Worm (Caenorhabditis elegans): ENCODE results near the gene rnf-5.

rnf-5 gene

ce11 chrIII:4153299-4153698 lies 13.3 kb downstream of the rnf-5 start, which contains the start of gene glod-4:
Gene glod-4, plus strand, starts transcription at chrIII:4153599.
- TF ChIP-seq lsy-2 (tag; optimal IDR thresholded peaks at IDR 0.05) (peak in 1 of 2 experiments; percentile 41), daf-8 (GFP tag; IDR thresholded peaks at IDR 0.05) (no peak), snpc-4 (tag; optimal IDR thresholded peaks at IDR 0.05) (no peak), arid-1 (GFP tag; conservative IDR thresholded peaks at IDR 0.05) (no peak)

ce11 chrIII:4152828-4153227 lies 13.8 kb downstream of the rnf-5 start:
- TF ChIP-seq Y105C5A.15 (GFP tag; IDR thresholded peaks at IDR 0.05) (no peak), lin-38 (GFP tag; IDR thresholded peaks at IDR 0.05) (peak; percentile 21; the same call in 1 of the 2 replicates), zfp-3 (GFP tag; conservative IDR thresholded peaks at IDR 0.05) (0 out of 2 replicates have a peak, but pooled peaks have one; percentile 16), duxl-1 (tag; optimal IDR thresholded peaks at IDR 0.05; ENCODE audit: poor library complexity) (peak; percentile 6), attf-4 (tag; optimal IDR thresholded peaks at IDR 0.05) (no peak), lim-7 (GFP tag; IDR thresholded peaks at IDR 0.05) (0 out of 2 replicates have a peak, but pooled peaks have one; percentile 27), unc-130 (GFP tag; optimal IDR thresholded peaks at IDR 0.05) (no peak), T20F7.1 (GFP tag; optimal IDR thresholded peaks at IDR 0.05) (peak; percentile 49), ama-1 (optimal IDR thresholded peaks at IDR 0.05) (peak; percentile 65), nhr-25 (tag; optimal IDR thresholded peaks at IDR 0.05; ENCODE audit: borderline replicate concordance, insufficient read depth) (no peak), lin-1 (GFP tag; IDR thresholded peaks at IDR 0.05) (no peak), nhr-77 (tag; optimal IDR thresholded peaks at IDR 0.05) (no peak), ctbp-1 (GFP tag; IDR thresholded peaks at IDR 0.05) (0 out of 2 replicates have a peak, but pooled peaks have one; percentile 22)

- peak; percentile 70 for TF ChIP-seq set-16 (GFP tag; IDR thresholded peaks at IDR 0.05)
- TF ChIP-seq nhr-11 (tag; optimal IDR thresholded peaks at IDR 0.05): no peak
These were observed 14.3 kb downstream of the rnf-5 start for ce11 chrIII:4152309-4152708.

- TF ChIP-seq snpc-4 (tag; optimal IDR thresholded peaks at IDR 0.05) (no peak), zip-11 (GFP tag; IDR thresholded peaks at IDR 0.05) (no peak), sdz-12 (GFP tag; optimal IDR thresholded peaks at IDR 0.05) (no peak), daf-12 (tag; optimal IDR thresholded peaks at IDR 0.05) (no peak), F10B5.3 (tag; optimal IDR thresholded peaks at IDR 0.05) (no peak), vab-7 (GFP tag; IDR thresholded peaks at IDR 0.05) (no peak), unc-130 (GFP tag; optimal IDR thresholded peaks at IDR 0.05) (no peak), dve-1 (tag; optimal IDR thresholded peaks at IDR 0.05; ENCODE audit: insufficient read depth) (peak; percentile 27), nhr-11 (tag; optimal IDR thresholded peaks at IDR 0.05) (peak; percentile 52), unc-39 (tag; optimal IDR thresholded peaks at IDR 0.05) (no peak), aha-1 (tag) (no peak), hlh-30 (tag; optimal IDR thresholded peaks at IDR 0.05; ENCODE audit: insufficient read depth) (no peak), nhr-28 (tag; optimal IDR thresholded peaks at IDR 0.05) (peak; percentile 38), zip-2 (tag; optimal IDR thresholded peaks at IDR 0.05) (no peak), madf-9 (GFP tag; conservative IDR thresholded peaks at IDR 0.05) (no peak), lsy-2 (tag; optimal IDR thresholded peaks at IDR 0.05) (peak in 1 of 2 experiments; percentile 57), egl-27 (tag; optimal IDR thresholded peaks at IDR 0.05) (no peak), nhr-111 (GFP tag; optimal IDR thresholded peaks at IDR 0.05) (no peak), ceh-82 (tag; optimal IDR thresholded peaks at IDR 0.05) (no peak), nhr-25 (tag; optimal IDR thresholded peaks at IDR 0.05; ENCODE audit: borderline replicate concordance, insufficient read depth) (no peak), rbr-2 (tag; optimal IDR thresholded peaks at IDR 0.05) (no peak), mes-2 (tag; optimal IDR thresholded peaks at IDR 0.05; ENCODE audit: poor library complexity, severe bottlenecking) (no peak), nhr-77 (tag; optimal IDR thresholded peaks at IDR 0.05) (no peak), F49E8.2 (tag; optimal IDR thresholded peaks at IDR 0.05; ENCODE audit: borderline replicate concordance) (peak; percentile 27), T20F7.1 (GFP tag; optimal IDR thresholded peaks at IDR 0.05) (peak; percentile 51), mdl-1 (tag; optimal IDR thresholded peaks at IDR 0.05) (no peak), Y48G9A.11 (GFP tag; IDR thresholded peaks at IDR 0.05) (no peak), ztf-7 (tag; optimal IDR thresholded peaks at IDR 0.05) (no peak), lin-15B (tag; optimal IDR thresholded peaks at IDR 0.05) (no peak), ces-1 (GFP tag; optimal IDR thresholded peaks at IDR 0.05) (no peak), ctbp-1 (GFP tag; IDR thresholded peaks at IDR 0.05) (no peak), lim-7 (GFP tag; IDR thresholded peaks at IDR 0.05) (no peak), snpc-1.2 (GFP tag; IDR thresholded peaks at IDR 0.05) (no peak)
These were observed 15.0 kb downstream of the rnf-5 start, which contains the start of the genes wht-3 and har-1 for ce11 chrIII:4151548-4152104. Gene wht-3, minus strand, starts transcription at chrIII:4151598. Gene har-1, plus strand, starts transcription at chrIII:4152054.

Measured in whole organism, L4 larva.